Worm (Caenorhabditis elegans): ENCODE measurements around the gene clec-58.

The clec-58 gene

DNA sequence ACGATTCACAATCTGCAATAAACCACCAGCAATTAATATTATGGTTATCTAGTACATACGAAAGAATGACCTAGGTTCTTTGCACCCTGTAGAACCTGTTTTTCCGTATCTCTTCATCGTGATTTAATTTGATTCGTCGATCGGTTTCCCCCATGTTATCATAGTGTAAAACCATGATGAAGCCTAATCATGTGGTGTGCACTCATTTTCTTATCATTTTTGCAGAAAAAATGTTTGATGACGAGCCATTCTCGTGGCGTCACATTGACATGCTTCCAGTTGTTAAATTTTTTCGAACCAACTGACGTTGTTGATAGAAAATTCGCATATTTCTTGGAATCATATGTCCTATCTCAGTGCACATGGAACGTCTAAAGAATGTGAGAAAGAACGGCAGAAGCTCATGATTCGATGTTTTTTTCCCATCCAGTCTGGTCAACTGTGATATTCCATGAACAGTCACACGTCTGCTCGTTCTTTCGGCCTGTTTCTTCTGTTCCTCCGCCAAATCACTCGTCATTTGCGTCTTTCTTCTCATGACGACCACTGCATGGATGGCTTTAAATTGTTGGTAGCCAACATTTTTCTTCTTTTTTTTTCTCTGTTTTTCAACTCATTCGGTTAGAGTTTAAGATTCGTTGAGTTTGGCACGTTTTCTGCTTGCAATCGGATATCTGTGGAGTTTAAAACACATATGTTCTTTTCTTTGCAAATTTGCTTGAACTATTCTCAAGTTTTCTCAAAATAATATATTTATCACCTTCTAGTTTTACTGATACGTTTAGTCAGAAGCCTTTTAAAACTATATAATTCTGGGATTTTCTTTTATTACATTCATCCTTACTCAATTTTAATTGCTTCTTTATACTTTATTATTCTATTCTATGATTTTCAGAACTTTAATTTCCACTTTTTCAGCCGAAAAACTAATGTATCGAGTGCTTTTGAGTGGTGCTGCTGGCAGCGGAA lies 28.3 kb downstream of the clec-58 start, which contains the start of gene ZK673.2 (continued):
- no peak for TF ChIP-seq B0336.3 (GFP tag; IDR thresholded peaks at IDR 0.05)
- no peak for TF ChIP-seq hsf-1 (GFP tag; IDR thresholded peaks at IDR 0.05)
- TF ChIP-seq F22D6.2 (tag; optimal IDR thresholded peaks at IDR 0.05): no peak
- no peak for TF ChIP-seq ceh-27 (GFP tag; optimal IDR thresholded peaks at IDR 0.05)
- no peak for TF ChIP-seq B0261.1 (tag; optimal IDR thresholded peaks at IDR 0.05)
- TF ChIP-seq aptf-3 (GFP tag; IDR thresholded peaks at IDR 0.05): no peak
- no peak for TF ChIP-seq ZK185.1 (tag; optimal IDR thresholded peaks at IDR 0.05; ENCODE audit: poor library complexity, severe bottlenecking)
- no peak for TF ChIP-seq rec-8 (tag; optimal IDR thresholded peaks at IDR 0.05)
- no peak for TF ChIP-seq egl-18 (GFP tag; IDR thresholded peaks at IDR 0.05)
- no peak for TF ChIP-seq F52B5.7 (tag; optimal IDR thresholded peaks at IDR 0.05)
- no peak for TF ChIP-seq F10E7.11 (tag; optimal IDR thresholded peaks at IDR 0.05)
- no peak for TF ChIP-seq zim-3 (tag; optimal IDR thresholded peaks at IDR 0.05)
- no peak for TF ChIP-seq dpl-1 (GFP tag; optimal IDR thresholded peaks at IDR 0.05)
- TF ChIP-seq nhr-179 (tag; optimal IDR thresholded peaks at IDR 0.05): no peak
- TF ChIP-seq ama-1 (optimal IDR thresholded peaks at IDR 0.05): no peak
- TF ChIP-seq ama-1 (GFP tag; optimal IDR thresholded peaks at IDR 0.05): no peak
- TF ChIP-seq C17E4.6 (GFP tag; IDR thresholded peaks at IDR 0.05): no peak
- TF ChIP-seq attf-5 (GFP tag; optimal IDR thresholded peaks at IDR 0.05): peak; percentile 45
- no peak for TF ChIP-seq lin-35 (GFP tag; optimal IDR thresholded peaks at IDR 0.05)
- no peak for TF ChIP-seq ztf-28 (GFP tag; IDR thresholded peaks at IDR 0.05)
- TF ChIP-seq lir-1 (GFP tag; conservative IDR thresholded peaks at IDR 0.05): no peak
- no peak for TF ChIP-seq Y56A3A.18 (GFP tag; IDR thresholded peaks at IDR 0.05)
- no peak for TF ChIP-seq tlf-1 (GFP tag; optimal IDR thresholded peaks at IDR 0.05)
- peak; percentile 13 for TF ChIP-seq F49E8.2 (tag; optimal IDR thresholded peaks at IDR 0.05; ENCODE audit: insufficient read depth)
- no peak for TF ChIP-seq F39B2.1 (GFP tag; IDR thresholded peaks at IDR 0.05)
- 0 out of 2 replicates have a peak, but pooled peaks have one; percentile 55 for TF ChIP-seq Y53G8AR.9 (GFP tag; conservative IDR thresholded peaks at IDR 0.05)
- peak; percentile 50 for TF ChIP-seq lin-40 (tag; optimal IDR thresholded peaks at IDR 0.05)
- no peak for TF ChIP-seq mel-28 (tag; optimal IDR thresholded peaks at IDR 0.05; ENCODE audit: borderline replicate concordance)
- no peak for TF ChIP-seq xnd-1 (tag; optimal IDR thresholded peaks at IDR 0.05)
- no peak for TF ChIP-seq athp-1 (tag; optimal IDR thresholded peaks at IDR 0.05)
- TF ChIP-seq sdz-38 (tag; optimal IDR thresholded peaks at IDR 0.05): no peak
- no peak for TF ChIP-seq hlh-12 (tag; optimal IDR thresholded peaks at IDR 0.05)
- no peak for TF ChIP-seq Y67H2A.10 (GFP tag; conservative IDR thresholded peaks at IDR 0.05)
- TF ChIP-seq ceh-79 (tag; optimal IDR thresholded peaks at IDR 0.05): no peak
- TF ChIP-seq him-1 (tag; optimal IDR thresholded peaks at IDR 0.05): no peak
- no peak for TF ChIP-seq attf-6 (GFP tag; IDR thresholded peaks at IDR 0.05)
- no peak for TF ChIP-seq repo-1 (tag; optimal IDR thresholded peaks at IDR 0.05)
- no peak for TF ChIP-seq hrde-1 (tag; optimal IDR thresholded peaks at IDR 0.05; ENCODE audit: borderline replicate concordance)
- TF ChIP-seq snpc-1.3 (tag; optimal IDR thresholded peaks at IDR 0.05; ENCODE audit: insufficient read depth): no peak
- no peak for TF ChIP-seq T26A5.8 (tag; optimal IDR thresholded peaks at IDR 0.05)
- TF ChIP-seq ceh-40 (GFP tag; IDR thresholded peaks at IDR 0.05): no peak
- TF ChIP-seq unc-62 (GFP tag; optimal IDR thresholded peaks at IDR 0.05): peak; percentile 39
- TF ChIP-seq F55B11.4 (tag; optimal IDR thresholded peaks at IDR 0.05; ENCODE audit: borderline replicate concordance, insufficient read depth): no peak
- no peak for TF ChIP-seq sea-2 (GFP tag; IDR thresholded peaks at IDR 0.05)
- no peak for TF ChIP-seq pha-4 (tag; optimal IDR thresholded peaks at IDR 0.05)
- no peak for TF ChIP-seq ztf-25 (GFP tag; IDR thresholded peaks at IDR 0.05)
- TF ChIP-seq T07F8.4 (tag; optimal IDR thresholded peaks at IDR 0.05): no peak
